Worm (Caenorhabditis elegans) whole organism, early embryonic: ENCODE measurements around the gene lrch-1.

Source experiments
- B0310.2 ChIP-seq: sonication (generic microtip); optimal IDR thresholded peaks from 2 replicates; lab custom pipeline; 2016; ENCODE audit warnings: mild to moderate bottlenecking, missing genetic modification characterization, missing compliant biosample characterization
- aly-1 ChIP-seq: sonication (generic microtip); optimal IDR thresholded peaks from 2 replicates; lab custom pipeline; 2016; ENCODE audit warnings: missing genetic modification characterization, missing compliant biosample characterization
- ceh-36 ChIP-seq: sonication (generic microtip); optimal IDR thresholded peaks from 2 replicates; lab custom pipeline; 2016; ENCODE audit warnings: missing genetic modification characterization, inconsistent platforms, missing compliant biosample characterization
- tbx-11 ChIP-seq: fragments of 200-800 bp; sonication (Bioruptor generic); IDR thresholded peaks from 2 replicates; pipeline ENCODE4 v1.3.6; 2022; ENCODE audit warnings: missing genetic modification characterization, missing compliant biosample characterization
- tbx-37 ChIP-seq: fragments of 200-800 bp; sonication (Bioruptor generic); conservative IDR thresholded peaks from 2 replicates; pipeline ENCODE4 v1.3.6; 2022; ENCODE audit warnings: missing genetic modification reagents, missing genetic modification characterization, missing compliant biosample characterization
- tra-4 ChIP-seq: sonication (generic microtip); optimal IDR thresholded peaks from 2 replicates; lab custom pipeline; 2017; ENCODE audit warnings: missing genetic modification characterization, missing compliant biosample characterization

- TF ChIP-seq tra-4 (tag; lab: Kevin White, UChicago) (no peak), tbx-11 (no peak), aly-1 (tag; lab: Kevin White, UChicago) (no peak), ceh-36 (no peak), tbx-37 (GFP tag; lab: Robert Waterston, UW) (no peak), B0310.2 (tag; lab: Kevin White, UChicago) (no peak)
These were observed 23.6 kb upstream of the lrch-1 start for ce11 chrX:6239927-6240639.
